Fruit fly (Drosophila melanogaster) Kc167 (cell line): ENCODE results near the gene Mbs.

Experiments
- Myc ChIP-seq: fragments of >200 bp; optimal IDR thresholded peaks from 2 replicates; lab custom pipeline; 2017; ENCODE audit warnings: missing external identifiers
- Sin3A ChIP-seq: fragments of >200 bp; optimal IDR thresholded peaks from 2 replicates; lab custom pipeline; 2018; ENCODE audit warnings: missing external identifiers
- h ChIP-seq: fragments of >200 bp; optimal IDR thresholded peaks from 3 replicates; lab custom pipeline; 2018; ENCODE audit warnings: missing external identifiers
- insv ChIP-seq: fragments of >200 bp; optimal IDR thresholded peaks from 3 replicates; lab custom pipeline; 2018; ENCODE audit warnings: missing external identifiers
- psq ChIP-seq: fragments of >200 bp; optimal IDR thresholded peaks from 2 replicates; lab custom pipeline; 2017; ENCODE audit warnings: missing external identifiers
- ttk ChIP-seq: sonication (Bioruptor generic); optimal IDR thresholded peaks from 2 replicates; lab custom pipeline; 2017; ENCODE audit warnings: missing external identifiers

Mbs gene

dm6 chr3L:16016911-16017310 is 34.8 kb upstream of the Mbs start:
- TF ChIP-seq h (no peak), psq (lab: Kevin White, UChicago) (no peak), Myc (lab: Kevin White, UChicago) (no peak), ttk (lab: Kevin White, UChicago) (no peak), Sin3A (lab: Kevin White, UChicago) (no peak), insv (lab: Kevin White, UChicago) (no peak)

dm6 chr3L:16017528-16018250 is 34.1 kb upstream of the Mbs start:
- TF ChIP-seq insv (lab: Kevin White, UChicago) (no peak), Myc (lab: Kevin White, UChicago) (no peak), psq (lab: Kevin White, UChicago) (no peak), ttk (lab: Kevin White, UChicago) (no peak), Sin3A (lab: Kevin White, UChicago) (no peak), h (no peak)

- TF ChIP-seq h (no peak), psq (lab: Kevin White, UChicago) (no peak)
These were observed 33.5 kb upstream of the Mbs start for dm6 chr3L:16018251-16018583.

- TF ChIP-seq psq (lab: Kevin White, UChicago) (no peak), ttk (lab: Kevin White, UChicago) (no peak), Myc (lab: Kevin White, UChicago) (no peak), Sin3A (lab: Kevin White, UChicago) (no peak), insv (lab: Kevin White, UChicago) (no peak), h (no peak)
These were observed 33.0 kb upstream of the Mbs start for dm6 chr3L:16018721-16019120.

dm6 chr3L:16019144-16020006 is 32.4 kb upstream of the Mbs start:
- no peak for TF ChIP-seq Sin3A (lab: Kevin White, UChicago)
- no peak for TF ChIP-seq Myc (lab: Kevin White, UChicago)
- no peak for TF ChIP-seq psq (lab: Kevin White, UChicago)

- TF ChIP-seq h (no peak), Sin3A (lab: Kevin White, UChicago) (no peak), psq (lab: Kevin White, UChicago) (no peak), Myc (lab: Kevin White, UChicago) (no peak), insv (lab: Kevin White, UChicago) (no peak), ttk (lab: Kevin White, UChicago) (no peak)
These were observed 30.6 kb upstream of the Mbs start for dm6 chr3L:16021064-16021683.

dm6 chr3L:16023020-16023648 is 28.6 kb upstream of the Mbs start, which contains the start of gene Notum:
Gene Notum, plus strand, starts transcription at chr3L:16023480.
- TF ChIP-seq psq (lab: Kevin White, UChicago) (no peak), ttk (lab: Kevin White, UChicago) (no peak), Myc (lab: Kevin White, UChicago) (no peak), insv (lab: Kevin White, UChicago) (no peak)

- TF ChIP-seq ttk (lab: Kevin White, UChicago) (no peak), h (no peak), psq (lab: Kevin White, UChicago) (no peak), Myc (lab: Kevin White, UChicago) (no peak), insv (lab: Kevin White, UChicago) (no peak), Sin3A (lab: Kevin White, UChicago) (no peak)
These were observed 27.3 kb upstream of the Mbs start for dm6 chr3L:16024276-16025019.

- TF ChIP-seq Myc (lab: Kevin White, UChicago) (no peak), insv (lab: Kevin White, UChicago) (no peak), h (no peak), Sin3A (lab: Kevin White, UChicago) (no peak), ttk (lab: Kevin White, UChicago) (no peak), psq (lab: Kevin White, UChicago) (no peak)
These were observed 26.6 kb upstream of the Mbs start for dm6 chr3L:16025020-16025680.

- TF ChIP-seq h (no peak), ttk (lab: Kevin White, UChicago) (no peak), insv (lab: Kevin White, UChicago) (no peak), psq (lab: Kevin White, UChicago) (no peak), Myc (lab: Kevin White, UChicago) (no peak), Sin3A (lab: Kevin White, UChicago) (no peak)
These were observed 25.5 kb upstream of the Mbs start for dm6 chr3L:16026065-16026789.
